Fruit fly (Drosophila melanogaster) whole organism: ENCODE data around the gene CG2854.

Experiments
- CG8478 ChIP-seq: fragments of >200 bp; optimal IDR thresholded peaks from 2 replicates; lab custom pipeline; 2018; ENCODE audit warnings: inconsistent platforms
- EcR ChIP-seq, 2 experiments: fragments of >200 bp; optimal IDR thresholded peaks; 2 replicates each; lab custom pipeline; 2017; ENCODE audit warnings: missing biosample characterization in 2 of 2, missing genetic modification characterization in 2 of 2, missing genetic modification reagents in 2 of 2

DNA sequence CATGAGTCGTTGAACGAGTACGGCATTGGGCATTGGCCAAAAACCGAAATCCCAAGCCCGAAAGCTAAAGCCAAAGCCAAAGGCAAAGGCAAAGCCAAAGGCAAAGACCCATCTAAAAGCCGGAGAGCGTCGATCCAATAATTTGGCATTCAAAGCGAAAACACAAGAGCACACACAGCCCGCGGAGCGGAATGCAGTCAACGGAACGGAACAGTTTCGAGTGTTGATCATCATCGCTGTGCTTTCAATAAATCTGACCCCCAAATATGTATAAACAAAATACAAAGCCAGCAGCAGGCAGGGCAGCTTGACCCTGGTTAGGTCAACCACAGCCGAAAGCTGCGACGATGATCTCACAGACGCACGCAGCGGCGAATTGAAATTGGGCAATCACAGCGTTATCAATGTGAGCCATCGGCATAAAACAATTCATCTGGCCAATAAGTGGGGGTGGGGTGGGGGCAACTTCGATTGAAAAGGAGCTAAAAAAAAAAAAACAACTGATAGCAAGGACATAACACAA is 48.1 kb upstream of the CG2854 start:
- TF ChIP-seq EcR (GFP tag; optimal IDR thresholded peaks at IDR 0.05; lab: Kevin White, UChicago) (no peak), CG8478 (no peak)
